Worm (Caenorhabditis elegans): ENCODE data around the gene C23G10.11.

C23G10.11 gene

ce11 chrIII:6256675-6257074 is 41.3 kb upstream of the C23G10.11 start, which contains the start of gene srg-9:
Gene srg-9, minus strand, starts transcription at chrIII:6256775.
- no peak for TF ChIP-seq Y105C5A.15 (GFP tag; IDR thresholded peaks at IDR 0.05)
- no peak for TF ChIP-seq zip-11 (GFP tag; IDR thresholded peaks at IDR 0.05)
- TF ChIP-seq F44E2.7 (GFP tag; IDR thresholded peaks at IDR 0.05): no peak
- no peak for TF ChIP-seq spr-3 (GFP tag; optimal IDR thresholded peaks at IDR 0.05)
- TF ChIP-seq nhr-77 (tag; optimal IDR thresholded peaks at IDR 0.05): no peak
- no peak for TF ChIP-seq lin-15B (tag; optimal IDR thresholded peaks at IDR 0.05)
- TF ChIP-seq R02D3.7 (tag; optimal IDR thresholded peaks at IDR 0.05): no peak
- TF ChIP-seq jun-1 (tag; optimal IDR thresholded peaks at IDR 0.05): no peak
- TF ChIP-seq lin-1 (GFP tag; IDR thresholded peaks at IDR 0.05): no peak
- TF ChIP-seq unc-39 (tag; optimal IDR thresholded peaks at IDR 0.05): no peak
- no peak for TF ChIP-seq set-16 (GFP tag; IDR thresholded peaks at IDR 0.05)
- TF ChIP-seq pha-4 (GFP tag; IDR thresholded peaks at IDR 0.05): no peak
- no peak for TF ChIP-seq pha-4 (tag; optimal IDR thresholded peaks at IDR 0.05)
- TF ChIP-seq lin-13 (GFP tag; optimal IDR thresholded peaks at IDR 0.05): no peak
- no peak for TF ChIP-seq nhr-76 (tag; optimal IDR thresholded peaks at IDR 0.05)
- TF ChIP-seq mdt-29 (GFP tag; IDR thresholded peaks at IDR 0.05): no peak
- no peak for TF ChIP-seq hif-1 (tag; optimal IDR thresholded peaks at IDR 0.05)

ce11 chrIII:6254737-6255136 is 39.4 kb upstream of the C23G10.11 start, which contains the start of gene srg-8:
Gene srg-8, minus strand, starts transcription at chrIII:6254837.
- TF ChIP-seq cey-2 (tag; optimal IDR thresholded peaks at IDR 0.05; ENCODE audit: borderline replicate concordance, insufficient read depth) (no peak), zip-2 (tag; optimal IDR thresholded peaks at IDR 0.05) (no peak), tra-1 (GFP tag; IDR thresholded peaks at IDR 0.05) (no peak), ceh-44 (GFP tag; IDR thresholded peaks at IDR 0.05) (no peak), daf-16 (GFP tag; optimal IDR thresholded peaks at IDR 0.05) (no peak), daf-16 (tag; optimal IDR thresholded peaks at IDR 0.05) (no peak)

- no peak for TF ChIP-seq hif-1 (tag; optimal IDR thresholded peaks at IDR 0.05)
- no peak for TF ChIP-seq lir-3 (tag; optimal IDR thresholded peaks at IDR 0.05)
- TF ChIP-seq php-3 (GFP tag; IDR thresholded peaks at IDR 0.05): no peak
- no peak for TF ChIP-seq mep-1 (tag; optimal IDR thresholded peaks at IDR 0.05)
- TF ChIP-seq lin-1 (GFP tag; IDR thresholded peaks at IDR 0.05): no peak
- no peak for TF ChIP-seq mdt-29 (GFP tag; IDR thresholded peaks at IDR 0.05)
- TF ChIP-seq nhr-77 (tag; optimal IDR thresholded peaks at IDR 0.05): no peak
- no peak for TF ChIP-seq egl-43 (GFP tag; IDR thresholded peaks at IDR 0.05)
- TF ChIP-seq set-16 (GFP tag; IDR thresholded peaks at IDR 0.05): no peak
- TF ChIP-seq lim-7 (GFP tag; IDR thresholded peaks at IDR 0.05): no peak
- no peak for TF ChIP-seq lin-15B (tag; optimal IDR thresholded peaks at IDR 0.05)
- no peak for TF ChIP-seq ztf-11 (tag; optimal IDR thresholded peaks at IDR 0.05)
- TF ChIP-seq snpc-4 (tag; optimal IDR thresholded peaks at IDR 0.05): no peak
- TF ChIP-seq nhr-42 (GFP tag; IDR thresholded peaks at IDR 0.05): no peak
- no peak for TF ChIP-seq zip-11 (GFP tag; IDR thresholded peaks at IDR 0.05)
- no peak for TF ChIP-seq zfp-3 (GFP tag; conservative IDR thresholded peaks at IDR 0.05)
- TF ChIP-seq dve-1 (tag; optimal IDR thresholded peaks at IDR 0.05; ENCODE audit: insufficient read depth): no peak
- TF ChIP-seq ama-1 (optimal IDR thresholded peaks at IDR 0.05): no peak
- no peak for TF ChIP-seq nhr-102 (tag; optimal IDR thresholded peaks at IDR 0.05)
Measured at ce11 chrIII:6251511-6251910, 36.1 kb upstream of the C23G10.11 start, which contains the start of gene amdh-1. Gene amdh-1, plus strand, starts transcription at chrIII:6251811.

- TF ChIP-seq skn-1 (tag; optimal IDR thresholded peaks at IDR 0.05) (no peak), mes-2 (tag; optimal IDR thresholded peaks at IDR 0.05; ENCODE audit: poor library complexity, severe bottlenecking) (peak; percentile 0), pqm-1 (tag; optimal IDR thresholded peaks at IDR 0.05) (no peak), daf-16 (GFP tag; optimal IDR thresholded peaks at IDR 0.05) (no peak), daf-16 (tag; optimal IDR thresholded peaks at IDR 0.05) (no peak), lin-15B (tag; optimal IDR thresholded peaks at IDR 0.05) (no peak), egl-43 (GFP tag; IDR thresholded peaks at IDR 0.05) (no peak), nhr-25 (tag; optimal IDR thresholded peaks at IDR 0.05; ENCODE audit: borderline replicate concordance, insufficient read depth) (no peak), mxl-2 (GFP tag; conservative IDR thresholded peaks at IDR 0.05) (no peak), R02D3.7 (tag; optimal IDR thresholded peaks at IDR 0.05) (peak; percentile 76), daf-19 (GFP tag; conservative IDR thresholded peaks at IDR 0.05) (no peak), cey-2 (tag; optimal IDR thresholded peaks at IDR 0.05; ENCODE audit: borderline replicate concordance, insufficient read depth) (no peak), F37D6.2 (tag; optimal IDR thresholded peaks at IDR 0.05) (no peak), daf-8 (GFP tag; IDR thresholded peaks at IDR 0.05) (no peak), gei-8 (GFP tag; optimal IDR thresholded peaks at IDR 0.05) (no peak), lin-39 (tag; optimal IDR thresholded peaks at IDR 0.05) (no peak), dpl-1 (GFP tag; optimal IDR thresholded peaks at IDR 0.05) (peak; percentile 27)
Measured at ce11 chrIII:6248064-6248687, 32.8 kb upstream of the C23G10.11 start, which contains the start of the genes gen-1 and stt-3. Gene gen-1, minus strand, starts transcription at chrIII:6248158. Gene stt-3, plus strand, starts transcription at chrIII:6248637.
